Fruit fly (Drosophila melanogaster): ENCODE results near the gene CG45064.

Gene CG45064

dm6 chrX:14909658-14910378 is 27.4 kb upstream of the CG45064 start, which contains the start of gene fiz (continued):
- no peak for TF ChIP-seq CG15601 (tag; optimal IDR thresholded peaks at IDR 0.05)
- TF ChIP-seq CG11723 (GFP tag; optimal IDR thresholded peaks at IDR 0.05) = no peak
- TF ChIP-seq CG31365 (tag; optimal IDR thresholded peaks at IDR 0.05) = no peak
- TF ChIP-seq gem (tag; optimal IDR thresholded peaks at IDR 0.05) = peak; percentile 9
- TF ChIP-seq crol (GFP tag; IDR thresholded peaks at IDR 0.05) = peak; percentile 10; the same call in 1 of the 2 replicates
- no peak for TF ChIP-seq CG18599 (GFP tag; optimal IDR thresholded peaks at IDR 0.05)
- TF ChIP-seq Stat92E (GFP tag; optimal IDR thresholded peaks at IDR 0.05) = no peak
- TF ChIP-seq Doc3 (GFP tag; IDR thresholded peaks at IDR 0.05; ENCODE audit: partially characterized antibody) = no peak
- no peak for TF ChIP-seq CG9215 (GFP tag; IDR thresholded peaks at IDR 0.05)
- TF ChIP-seq pum (GFP tag; optimal IDR thresholded peaks at IDR 0.05) = no peak
- no peak for TF ChIP-seq CG16779 (GFP tag; IDR thresholded peaks at IDR 0.05)
- peak; percentile 39 for TF ChIP-seq CG10274 (GFP tag; optimal IDR thresholded peaks at IDR 0.05)
- TF ChIP-seq shn (GFP tag; optimal IDR thresholded peaks at IDR 0.05) = no peak
- TF ChIP-seq Trl (optimal IDR thresholded peaks at IDR 0.05) = no peak
- no peak for TF ChIP-seq Trl (GFP tag; optimal IDR thresholded peaks at IDR 0.05)
- no peak for TF ChIP-seq CG31388 (GFP tag; optimal IDR thresholded peaks at IDR 0.05)
- peak; percentile 19; the same call in 1 of the 2 replicates for TF ChIP-seq CG32532 (GFP tag; IDR thresholded peaks at IDR 0.05)
- TF ChIP-seq CTCF (GFP tag; optimal IDR thresholded peaks at IDR 0.05) = peak; percentile 88
- TF ChIP-seq D (optimal IDR thresholded peaks at IDR 0.05) = no peak
- no peak for TF ChIP-seq D (GFP tag; optimal IDR thresholded peaks at IDR 0.05)
- TF ChIP-seq CG7357 (GFP tag; IDR thresholded peaks at IDR 0.05) = no peak
- 0 out of 3 replicates have a peak, but pooled peaks have one; percentile 71 for TF ChIP-seq CG2199 (GFP tag; IDR thresholded peaks at IDR 0.05)
- no peak for TF ChIP-seq Sox102F (GFP tag; optimal IDR thresholded peaks at IDR 0.05)

dm6 chrX:14909051-14909450 is 26.7 kb upstream of the CG45064 start:
- TF ChIP-seq CG8290 (GFP tag; optimal IDR thresholded peaks at IDR 0.05) (no peak), CG8290 (tag; optimal IDR thresholded peaks at IDR 0.05) (peak in 1 of 2 experiments; percentile 8), CG10543 (GFP tag; optimal IDR thresholded peaks at IDR 0.05) (peak; percentile 4), lab (GFP tag; optimal IDR thresholded peaks at IDR 0.05) (no peak), pum (GFP tag; optimal IDR thresholded peaks at IDR 0.05) (no peak), Rfx (GFP tag; IDR thresholded peaks at IDR 0.05) (0 out of 2 replicates have a peak, but pooled peaks have one; percentile 13), CG2678 (tag; optimal IDR thresholded peaks at IDR 0.05) (peak; percentile 18), CG33213 (GFP tag; optimal IDR thresholded peaks at IDR 0.05) (no peak), CG10147 (GFP tag; optimal IDR thresholded peaks at IDR 0.05) (no peak), CG2120 (GFP tag; optimal IDR thresholded peaks at IDR 0.05) (peak; percentile 9), Med (GFP tag) (peak; percentile 48), row (GFP tag; IDR thresholded peaks at IDR 0.05) (peak; percentile 40; the same call in 2 of the 3 replicates), CG30403 (GFP tag; optimal IDR thresholded peaks at IDR 0.05) (no peak), pzg (GFP tag; optimal IDR thresholded peaks at IDR 0.05) (no peak), grau (tag; optimal IDR thresholded peaks at IDR 0.05) (peak; percentile 76), Dbx (GFP tag; IDR thresholded peaks at IDR 0.05) (no peak), CG14710 (tag; optimal IDR thresholded peaks at IDR 0.05) (no peak)
